Worm (Caenorhabditis elegans): ENCODE measurements around the gene F54F2.9.

DNA sequence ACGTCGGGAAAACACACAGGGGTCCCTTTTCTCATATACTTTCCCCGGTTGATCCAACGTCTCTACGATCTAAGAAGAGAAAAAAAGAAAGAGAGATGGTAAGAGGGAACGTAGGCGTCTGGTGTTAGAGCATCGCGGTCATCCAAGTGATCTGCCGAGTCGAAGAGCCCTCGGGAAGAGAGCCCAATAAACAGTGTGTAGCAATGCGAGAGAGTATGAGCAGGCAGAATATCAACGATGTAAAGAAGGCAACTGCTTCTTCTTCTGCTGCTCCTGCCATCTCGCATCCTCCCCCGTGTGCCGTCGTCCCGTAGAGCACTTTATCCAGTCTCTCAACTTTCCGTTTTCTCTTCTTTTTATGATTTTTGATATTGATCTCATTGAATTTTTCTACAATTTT, 11.3 kb downstream of the F54F2.9 start:
- TF ChIP-seq ztf-29 (GFP tag; IDR thresholded peaks at IDR 0.05) (no peak), tab-1 (GFP tag; IDR thresholded peaks at IDR 0.05) (no peak)
